Worm (Caenorhabditis elegans): ENCODE results near the gene W03C9.1.

ce11 chrII:11936393-11936792 lies 25.5 kb downstream of the W03C9.1 start:
- TF ChIP-seq pha-4 (tag; optimal IDR thresholded peaks at IDR 0.05) (no peak), nfya-1 (tag; optimal IDR thresholded peaks at IDR 0.05; ENCODE audit: borderline replicate concordance, insufficient read depth) (no peak), snpc-4 (GFP tag; optimal IDR thresholded peaks at IDR 0.05) (no peak), snpc-4 (tag; optimal IDR thresholded peaks at IDR 0.05) (no peak), F37B4.10 (GFP tag; IDR thresholded peaks at IDR 0.05) (no peak), him-1 (tag; optimal IDR thresholded peaks at IDR 0.05) (no peak), mxl-1 (tag; optimal IDR thresholded peaks at IDR 0.05) (no peak), fkh-3 (tag; optimal IDR thresholded peaks at IDR 0.05) (no peak), ets-4 (GFP tag; optimal IDR thresholded peaks at IDR 0.05) (no peak), athp-1 (tag; optimal IDR thresholded peaks at IDR 0.05) (no peak), ztf-28 (GFP tag; IDR thresholded peaks at IDR 0.05) (no peak), bed-1 (GFP tag; IDR thresholded peaks at IDR 0.05) (no peak), nhr-179 (tag; optimal IDR thresholded peaks at IDR 0.05) (no peak)

All from whole organism, young adult.